Worm (Caenorhabditis elegans) whole organism, young adult: ENCODE data around the gene ZK742.6.

Experiments used
- C17E4.6 ChIP-seq: fragments of 200-800 bp; sonication (Bioruptor generic); IDR thresholded peaks from 2 replicates; pipeline ENCODE4 v1.3.6; 2022; ENCODE audit warnings: missing genetic modification reagents, missing genetic modification characterization, missing compliant biosample characterization
- F10E7.11 ChIP-seq: sonication (generic microtip); optimal IDR thresholded peaks from 2 replicates; lab custom pipeline; 2017; ENCODE audit warnings: mild to moderate bottlenecking, missing genetic modification characterization, moderate library complexity, missing compliant biosample characterization
- F22D6.2 ChIP-seq: sonication (generic microtip); optimal IDR thresholded peaks from 2 replicates; lab custom pipeline; 2016; ENCODE audit warnings: mild to moderate bottlenecking, missing genetic modification characterization, missing compliant biosample characterization
- F33H1.4 ChIP-seq: fragments of 200-800 bp; sonication (Bioruptor generic); IDR thresholded peaks from 2 replicates; pipeline ENCODE4 v1.3.6; 2022; ENCODE audit warnings: missing genetic modification reagents, missing genetic modification characterization, missing compliant biosample characterization
- F37B4.10 ChIP-seq: fragments of 200-800 bp; sonication (Bioruptor generic); IDR thresholded peaks from 2 replicates; pipeline ENCODE4 v1.3.6; 2022; ENCODE audit warnings: missing genetic modification characterization, missing compliant biosample characterization
- F49E8.2 ChIP-seq: sonication (generic microtip); optimal IDR thresholded peaks from 3 replicates; lab custom pipeline; 2017; ENCODE audit warnings: missing genetic modification characterization, mild to moderate bottlenecking, missing compliant biosample characterization, antibody characterized with exemption, moderate library complexity; ENCODE audit not compliant: insufficient read depth
- F52B5.7 ChIP-seq: sonication (generic microtip); optimal IDR thresholded peaks from 2 replicates; lab custom pipeline; 2016; ENCODE audit warnings: mild to moderate bottlenecking, missing genetic modification characterization, missing compliant biosample characterization
- F57C9.4 ChIP-seq: sonication (generic microtip); optimal IDR thresholded peaks from 2 replicates; lab custom pipeline; 2017; ENCODE audit warnings: mild to moderate bottlenecking, missing genetic modification characterization, missing compliant biosample characterization
- K11D2.4 ChIP-seq: fragments of 200-800 bp; sonication (Bioruptor generic); IDR thresholded peaks from 2 replicates; pipeline ENCODE4 v1.3.6; 2022; ENCODE audit warnings: missing genetic modification reagents, missing genetic modification characterization, missing compliant biosample characterization
- Y53F4B.3 ChIP-seq: fragments of 200-800 bp; sonication (Bioruptor generic); IDR thresholded peaks from 2 replicates; pipeline ENCODE4 v1.3.6; 2022; ENCODE audit warnings: missing genetic modification reagents, missing genetic modification characterization, missing compliant biosample characterization
- Y56A3A.18 ChIP-seq: fragments of 200-800 bp; sonication (Bioruptor generic); IDR thresholded peaks from 2 replicates; pipeline ENCODE4 v1.3.6; 2022; ENCODE audit warnings: missing genetic modification reagents, missing genetic modification characterization, missing compliant biosample characterization
- Y79H2A.3 ChIP-seq: fragments of 200-800 bp; sonication (Bioruptor generic); conservative IDR thresholded peaks from 2 replicates; pipeline ENCODE4 v1.3.6; 2022; ENCODE audit warnings: missing genetic modification reagents, missing genetic modification characterization, missing compliant biosample characterization
- Y95B8A.8 ChIP-seq: fragments of 200-800 bp; sonication (Bioruptor generic); IDR thresholded peaks from 2 replicates; pipeline ENCODE4 v1.3.6; 2022; ENCODE audit warnings: missing genetic modification reagents, missing genetic modification characterization, missing compliant biosample characterization
- ZK185.1 ChIP-seq: sonication (generic microtip); optimal IDR thresholded peaks from 2 replicates; lab custom pipeline; 2016; ENCODE audit warnings: mild to moderate bottlenecking, missing genetic modification characterization, missing compliant biosample characterization; ENCODE audit not compliant: poor library complexity, severe bottlenecking
- ama-1 ChIP-seq, 3 experiments: fragments of 150-350 bp in 1 of 3; sonication (generic microtip) in 2 of 3; optimal IDR thresholded peaks; 2 replicates each; lab custom pipeline; 2014 to 2018; ENCODE audit warnings: missing biosample characterization in 2 of 3, missing genetic modification characterization in 2 of 3, missing genetic modification reagents in 2 of 3
- bed-1 ChIP-seq: fragments of 200-800 bp; sonication (Bioruptor generic); IDR thresholded peaks from 2 replicates; pipeline ENCODE4 v1.3.6; 2022; ENCODE audit warnings: missing genetic modification reagents, missing genetic modification characterization, missing compliant biosample characterization
- cebp-2 ChIP-seq: fragments of 200-800 bp; sonication (Bioruptor generic); IDR thresholded peaks from 2 replicates; pipeline ENCODE4 v1.3.6; 2022; ENCODE audit warnings: missing genetic modification characterization, missing compliant biosample characterization
- ceh-58 ChIP-seq: fragments of 200-800 bp; sonication (Bioruptor generic); IDR thresholded peaks from 2 replicates; pipeline ENCODE4 v1.3.6; 2022; ENCODE audit warnings: missing genetic modification characterization, missing compliant biosample characterization
- die-1 ChIP-seq: sonication (generic microtip); optimal IDR thresholded peaks from 2 replicates; lab custom pipeline; 2016; ENCODE audit warnings: missing genotype, mild to moderate bottlenecking, missing genetic modification characterization, missing compliant biosample characterization
- dox-1 ChIP-seq: fragments of 200-800 bp; sonication (Bioruptor generic); IDR thresholded peaks from 2 replicates; pipeline ENCODE4 v1.3.6; 2022; ENCODE audit warnings: missing genetic modification reagents, missing genetic modification characterization, missing compliant biosample characterization
- egl-18 ChIP-seq: fragments of 200-800 bp; sonication (Bioruptor generic); IDR thresholded peaks from 2 replicates; pipeline ENCODE4 v1.3.6; 2022; ENCODE audit warnings: missing genetic modification reagents, missing genetic modification characterization, missing compliant biosample characterization
- egl-44 ChIP-seq: fragments of 200-800 bp; sonication (Bioruptor generic); IDR thresholded peaks from 2 replicates; pipeline ENCODE4 v1.3.6; 2022; ENCODE audit warnings: missing genetic modification reagents, missing genetic modification characterization, missing compliant biosample characterization
- fkh-3 ChIP-seq: sonication (generic microtip); optimal IDR thresholded peaks from 2 replicates; lab custom pipeline; 2016; ENCODE audit warnings: mild to moderate bottlenecking, missing genetic modification characterization, missing compliant biosample characterization
- him-1 ChIP-seq: sonication (generic microtip); optimal IDR thresholded peaks from 2 replicates; lab custom pipeline; 2016; ENCODE audit warnings: missing genotype, missing genetic modification reagents, missing genetic modification characterization, missing compliant biosample characterization
- hrde-1 ChIP-seq: sonication (generic microtip); optimal IDR thresholded peaks from 2 replicates; lab custom pipeline; 2016; ENCODE audit warnings: missing genetic modification characterization, mild to moderate bottlenecking, missing compliant biosample characterization, moderate library complexity, missing genotype, missing genetic modification reagents, borderline replicate concordance
- lag-1 ChIP-seq: fragments of 200-800 bp; sonication (Bioruptor generic); IDR thresholded peaks from 2 replicates; pipeline ENCODE4 v1.3.6; 2022; ENCODE audit warnings: missing genetic modification reagents, missing genetic modification characterization, missing compliant biosample characterization
- let-607 ChIP-seq, 2 experiments: fragments of 200-800 bp in 1 of 2; sonication (Bioruptor generic) in 1 of 2; sonication (generic microtip) in 1 of 2; optimal IDR thresholded peaks; 2 replicates each; lab custom pipeline; 2016 to 2018; ENCODE audit warnings: mild to moderate bottlenecking in 2 of 2, missing compliant biosample characterization in 2 of 2, missing genetic modification characterization in 2 of 2, moderate library complexity in 2 of 2, missing genotype in 1 of 2
- lin-26 ChIP-seq: fragments of 200-800 bp; sonication (Bioruptor generic); IDR thresholded peaks from 2 replicates; pipeline ENCODE4 v1.3.6; 2022; ENCODE audit warnings: missing genetic modification reagents, missing genetic modification characterization, missing compliant biosample characterization
- lin-54 ChIP-seq: fragments of 200-800 bp; sonication (Bioruptor generic); optimal IDR thresholded peaks from 2 replicates; lab custom pipeline; 2018; ENCODE audit warnings: mild to moderate bottlenecking, missing genetic modification characterization, missing compliant biosample characterization
- madf-10 ChIP-seq: sonication (generic microtip); optimal IDR thresholded peaks from 2 replicates; lab custom pipeline; 2016; ENCODE audit warnings: mild to moderate bottlenecking, missing genetic modification characterization, missing compliant biosample characterization
- mcd-1 ChIP-seq: fragments of 200-800 bp; sonication (Bioruptor generic); IDR thresholded peaks from 2 replicates; pipeline ENCODE4 v1.3.6; 2022; ENCODE audit warnings: missing genetic modification reagents, missing genetic modification characterization, missing compliant biosample characterization
- mel-28 ChIP-seq: sonication (generic microtip); optimal IDR thresholded peaks from 2 replicates; lab custom pipeline; 2016; ENCODE audit warnings: borderline replicate concordance, mild to moderate bottlenecking, missing genetic modification characterization, missing compliant biosample characterization
- nfya-2 ChIP-seq: fragments of 200-800 bp; sonication (Bioruptor generic); IDR thresholded peaks from 2 replicates; pipeline ENCODE4 v1.3.6; 2022; ENCODE audit warnings: missing genetic modification reagents, missing genetic modification characterization, missing compliant biosample characterization
- nfyb-1 ChIP-seq: fragments of 200-800 bp; sonication (Bioruptor generic); IDR thresholded peaks from 2 replicates; pipeline ENCODE4 v1.3.6; 2022; ENCODE audit warnings: missing genetic modification reagents, missing genetic modification characterization, missing compliant biosample characterization
- nhr-27 ChIP-seq: fragments of 200-800 bp; sonication (Bioruptor generic); optimal IDR thresholded peaks from 2 replicates; lab custom pipeline; 2018; ENCODE audit warnings: mild to moderate bottlenecking, missing genetic modification characterization, moderate library complexity, missing compliant biosample characterization
- nhr-80 ChIP-seq: sonication (generic microtip); optimal IDR thresholded peaks from 2 replicates; lab custom pipeline; 2016; ENCODE audit warnings: missing genetic modification characterization, missing compliant biosample characterization
- pbrm-1 ChIP-seq: fragments of 200-800 bp; sonication (Bioruptor generic); IDR thresholded peaks from 2 replicates; pipeline ENCODE4 v1.3.6; 2022; ENCODE audit warnings: missing genetic modification reagents, missing genetic modification characterization, missing compliant biosample characterization
- rec-8 ChIP-seq, 2 experiments: sonication (generic microtip); optimal IDR thresholded peaks; 2 replicates each; lab custom pipeline; 2016; ENCODE audit warnings: mild to moderate bottlenecking in 2 of 2, missing genetic modification characterization in 2 of 2, missing genetic modification reagents in 2 of 2, missing genotype in 2 of 2, missing biosample characterization in 1 of 2, missing compliant biosample characterization in 1 of 2, moderate library complexity in 1 of 2
- snpc-1.1 ChIP-seq: sonication (generic microtip); optimal IDR thresholded peaks from 2 replicates; lab custom pipeline; 2017; ENCODE audit warnings: missing genetic modification characterization, mild to moderate bottlenecking, missing compliant biosample characterization, antibody characterized with exemption, moderate library complexity, missing genotype, missing genetic modification reagents; ENCODE audit not compliant: insufficient read depth
- sptf-2 ChIP-seq: fragments of 200-800 bp; sonication (Bioruptor generic); optimal IDR thresholded peaks from 2 replicates; lab custom pipeline; 2018; ENCODE audit warnings: mild to moderate bottlenecking, missing genetic modification characterization, missing compliant biosample characterization
- tbp1 ChIP-seq: fragments of 200-800 bp; sonication (Bioruptor generic); optimal IDR thresholded peaks from 2 replicates; lab custom pipeline; 2018; ENCODE audit warnings: mild to moderate bottlenecking, missing genetic modification characterization, missing compliant biosample characterization
- tbx-9 ChIP-seq: sonication (generic microtip); optimal IDR thresholded peaks from 2 replicates; lab custom pipeline; 2016; ENCODE audit warnings: borderline replicate concordance, missing genetic modification characterization, inconsistent platforms, missing compliant biosample characterization
- tlf-1 ChIP-seq: fragments of 200-800 bp; sonication (Bioruptor generic); optimal IDR thresholded peaks from 2 replicates; lab custom pipeline; 2018; ENCODE audit warnings: mild to moderate bottlenecking, missing genetic modification characterization, missing compliant biosample characterization
- unc-130 ChIP-seq: sonication (generic microtip); optimal IDR thresholded peaks from 2 replicates; lab custom pipeline; 2016; ENCODE audit warnings: missing genetic modification reagents, missing genetic modification characterization, missing compliant biosample characterization
- zim-3 ChIP-seq: sonication (generic microtip); optimal IDR thresholded peaks from 2 replicates; lab custom pipeline; 2017; ENCODE audit warnings: mild to moderate bottlenecking, missing genetic modification characterization, moderate library complexity, missing compliant biosample characterization
- ztf-25 ChIP-seq: fragments of 200-800 bp; sonication (Bioruptor generic); IDR thresholded peaks from 2 replicates; pipeline ENCODE4 v1.3.6; 2022; ENCODE audit warnings: missing genetic modification reagents, missing genetic modification characterization, missing compliant biosample characterization

Gene ZK742.6

ce11 chrV:7855382-7855994 lies 40.7 kb upstream of the ZK742.6 start, which contains the start of gene C37C3.2:
C37C3.2 (plus strand) TSS chrV:7855944.
- TF ChIP-seq F22D6.2: no peak
- no peak for TF ChIP-seq nfyb-1 (GFP tag; lab: Robert Waterston, UW)
- no peak for TF ChIP-seq F37B4.10 (GFP tag; lab: Robert Waterston, UW)
- no peak for TF ChIP-seq rec-8 (tag; optimal IDR thresholded peaks at IDR 0.05; lab: Kevin White, UChicago)
- TF ChIP-seq lin-54 (GFP tag; lab: Kevin White, UChicago): no peak
- no peak for TF ChIP-seq dox-1 (GFP tag; lab: Robert Waterston, UW)
- no peak for TF ChIP-seq tbx-9
- TF ChIP-seq die-1: no peak
- TF ChIP-seq pbrm-1 (GFP tag; lab: Robert Waterston, UW): no peak
- TF ChIP-seq F10E7.11: no peak

ce11 chrV:7854603-7855002 lies 39.9 kb upstream of the ZK742.6 start, which contains the start of the genes C37C3.9 and C37C3.18:
C37C3.9 (minus strand) TSS chrV:7854700.
C37C3.18 (plus strand) TSS chrV:7854993.
- TF ChIP-seq F49E8.2 (tag; lab: Kevin White, UChicago): no peak
- no peak for TF ChIP-seq tlf-1 (GFP tag; lab: Kevin White, UChicago)
- TF ChIP-seq mel-28 (tag; lab: Kevin White, UChicago): peak; percentile 27
- no peak for TF ChIP-seq C17E4.6 (GFP tag; lab: Robert Waterston, UW)
- TF ChIP-seq Y53F4B.3 (GFP tag; lab: Robert Waterston, UW): no peak
- no peak for TF ChIP-seq tbx-9
- no peak for TF ChIP-seq ceh-58 (GFP tag; lab: Robert Waterston, UW)
- TF ChIP-seq bed-1 (GFP tag; lab: Robert Waterston, UW): no peak
- no peak for TF ChIP-seq sptf-2 (GFP tag; lab: Kevin White, UChicago)
- peak; percentile 26 for TF ChIP-seq tbp1 (GFP tag; lab: Kevin White, UChicago)
- peak; percentile 12 for TF ChIP-seq ZK185.1 (tag; lab: Kevin White, UChicago)
- no peak for TF ChIP-seq F52B5.7 (tag; lab: Kevin White, UChicago)
- no peak for TF ChIP-seq snpc-1.1
- no peak for TF ChIP-seq lin-26 (GFP tag; lab: Robert Waterston, UW)
- no peak for TF ChIP-seq nfya-2
- TF ChIP-seq Y56A3A.18 (GFP tag; lab: Robert Waterston, UW): no peak; the same call in 1 of the 2 replicates
- no peak for TF ChIP-seq him-1
- TF ChIP-seq Y79H2A.3 (GFP tag; lab: Robert Waterston, UW): no peak
- TF ChIP-seq K11D2.4 (GFP tag; lab: Robert Waterston, UW): peak; percentile 38; the same call in 1 of the 2 replicates
- TF ChIP-seq zim-3 (tag; lab: Kevin White, UChicago): no peak
- TF ChIP-seq hrde-1 (tag; lab: Kevin White, UChicago): no peak
- no peak for TF ChIP-seq F10E7.11
- no peak for TF ChIP-seq madf-10
- TF ChIP-seq F57C9.4 (tag; lab: Kevin White, UChicago): no peak
- no peak for TF ChIP-seq F33H1.4 (GFP tag; lab: Robert Waterston, UW)
- peak; percentile 73 to 90 for TF ChIP-seq let-607 (tag; optimal IDR thresholded peaks at IDR 0.05; lab: Kevin White, UChicago)
- peak; percentile 71 for TF ChIP-seq nhr-80 (tag; lab: Kevin White, UChicago)
- no peak for TF ChIP-seq egl-18 (GFP tag; lab: Robert Waterston, UW)
- TF ChIP-seq nhr-27 (tag; lab: Kevin White, UChicago): no peak
- TF ChIP-seq cebp-2 (GFP tag; lab: Robert Waterston, UW): no peak
- no peak for TF ChIP-seq ama-1 (optimal IDR thresholded peaks at IDR 0.05; lab: Kevin White, UChicago)
- no peak for TF ChIP-seq ama-1 (GFP tag; optimal IDR thresholded peaks at IDR 0.05; lab: Kevin White, UChicago)
- TF ChIP-seq mcd-1 (GFP tag; lab: Robert Waterston, UW): peak; percentile 44; the same call in 1 of the 2 replicates
- TF ChIP-seq fkh-3 (tag; lab: Kevin White, UChicago): no peak
- no peak for TF ChIP-seq lag-1 (GFP tag; lab: Robert Waterston, UW)
- no peak for TF ChIP-seq unc-130 (GFP tag; lab: Kevin White, UChicago)
- TF ChIP-seq egl-44 (GFP tag; lab: Robert Waterston, UW): no peak
- TF ChIP-seq ztf-25 (GFP tag; lab: Robert Waterston, UW): no peak
- TF ChIP-seq Y95B8A.8 (GFP tag; lab: Robert Waterston, UW): 0 out of 2 replicates have a peak, but pooled peaks have one; percentile 6
